Worm (Caenorhabditis elegans): ENCODE measurements around the gene H40L08.2.

DNA sequence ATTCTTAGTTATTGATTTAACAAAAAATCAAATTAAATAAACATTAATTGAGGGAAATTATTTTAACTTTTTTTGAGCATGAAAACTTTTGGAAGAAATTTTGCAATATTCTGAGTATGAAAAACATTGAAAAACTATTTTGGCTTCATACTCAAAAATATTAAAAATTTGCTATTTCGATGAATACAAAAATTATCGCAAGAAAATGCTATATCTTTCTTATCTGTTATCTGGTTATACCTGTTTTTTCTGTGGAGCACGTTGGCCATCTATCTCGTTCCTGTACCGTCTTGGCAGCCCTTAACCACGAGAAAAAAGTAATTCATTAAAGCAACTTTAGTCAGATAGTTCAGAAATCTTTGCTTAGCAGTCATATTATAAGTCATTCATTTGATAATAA is 19.6 kb downstream of the H40L08.2 start:
- TF ChIP-seq zfh-2 (GFP tag; conservative IDR thresholded peaks at IDR 0.05) = no peak
- no peak for TF ChIP-seq F39B2.1 (GFP tag; IDR thresholded peaks at IDR 0.05)
- TF ChIP-seq attf-5 (GFP tag; optimal IDR thresholded peaks at IDR 0.05) = no peak
- no peak for TF ChIP-seq egrh-3 (GFP tag; IDR thresholded peaks at IDR 0.05)
- TF ChIP-seq nfya-2 (GFP tag; IDR thresholded peaks at IDR 0.05) = no peak
- no peak for TF ChIP-seq dpl-1 (GFP tag; optimal IDR thresholded peaks at IDR 0.05)
- no peak for TF ChIP-seq bed-1 (GFP tag; IDR thresholded peaks at IDR 0.05)
